Fruit fly (Drosophila melanogaster) S2 (cell line): ENCODE measurements around the gene fal.

ENCODE experiments used
- CG8478 ChIP-seq: fragments of >200 bp; optimal IDR thresholded peaks from 2 replicates; lab custom pipeline; 2018
- CTCF ChIP-seq, 2 experiments: fragments of >200 bp; optimal IDR thresholded peaks; 2 replicates each; lab custom pipeline; 2018

DNA sequence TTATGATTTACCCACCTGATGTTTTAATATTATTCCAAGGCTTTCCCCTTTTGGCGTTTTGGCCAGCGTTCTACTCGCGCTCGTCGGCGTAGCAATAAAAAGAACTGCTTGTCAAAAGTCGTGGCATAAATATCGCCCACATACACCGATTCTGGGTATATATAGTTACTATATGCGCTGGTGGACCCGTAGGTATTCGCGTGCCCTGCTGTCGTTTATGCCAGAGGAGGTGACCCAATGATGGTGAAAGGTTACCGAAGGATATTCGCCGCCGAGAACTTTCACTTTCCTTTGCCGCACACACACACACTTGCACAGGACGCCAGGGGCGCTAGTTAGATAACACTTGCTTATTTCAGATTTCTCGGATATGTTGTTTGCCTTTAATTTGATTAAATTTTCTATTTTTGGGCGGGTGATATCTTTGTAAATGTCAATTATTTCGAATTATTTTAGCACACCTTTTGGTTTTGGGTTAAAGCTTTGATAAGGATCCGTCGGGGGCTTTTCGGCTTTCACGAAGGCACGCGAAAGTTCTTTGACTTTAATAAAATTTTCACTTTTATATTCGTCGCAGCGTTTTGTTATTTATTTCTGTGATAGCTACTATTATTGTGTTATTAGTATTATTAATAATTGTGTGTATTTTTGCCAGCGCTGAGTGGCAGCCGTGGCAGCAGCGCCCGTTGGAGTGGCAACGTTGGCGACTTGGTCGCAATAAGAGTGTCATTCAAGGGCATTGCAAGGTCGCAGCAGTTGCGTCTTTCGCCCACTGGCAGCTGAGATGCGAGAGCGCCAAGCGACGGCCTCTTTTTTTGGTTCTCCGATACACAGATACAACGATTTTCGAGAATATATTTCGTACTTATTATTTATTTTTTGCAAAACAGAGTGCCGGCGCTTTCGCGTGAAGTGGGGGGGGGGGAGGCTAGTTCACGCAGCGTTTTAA is 2.6 kb upstream of the fal start:
- TF ChIP-seq CG8478 (lab: Kevin White, UChicago) (no peak), CTCF (optimal IDR thresholded peaks at IDR 0.05; lab: Kevin White, UChicago) (no peak)
